Fruit fly (Drosophila melanogaster) Kc167 (cell line): Measurements from ENCODE around the gene HUWE1.

Experiments used
- h ChIP-seq: fragments of >200 bp; optimal IDR thresholded peaks from 3 replicates; lab custom pipeline; 2018; ENCODE audit warnings: missing external identifiers
- psq ChIP-seq: fragments of >200 bp; optimal IDR thresholded peaks from 2 replicates; lab custom pipeline; 2017; ENCODE audit warnings: missing external identifiers
- ttk ChIP-seq: sonication (Bioruptor generic); optimal IDR thresholded peaks from 2 replicates; lab custom pipeline; 2017; ENCODE audit warnings: missing external identifiers

dm6 chrX:15759752-15760446 lies 47.5 kb downstream of the HUWE1 start:
- no peak for TF ChIP-seq h (lab: Kevin White, UChicago)
- TF ChIP-seq psq (lab: Kevin White, UChicago), result no peak
- no peak for TF ChIP-seq ttk (lab: Kevin White, UChicago)
